Worm (Caenorhabditis elegans): ENCODE data around the gene C16B8.2.

The C16B8.2 gene

ce11 chrX:3949763-3950162 is 16.5 kb downstream of the C16B8.2 start:
- TF ChIP-seq egl-18 (GFP tag; IDR thresholded peaks at IDR 0.05) (0 out of 2 replicates have a peak, but pooled peaks have one; percentile 31), ekl-4 (GFP tag; IDR thresholded peaks at IDR 0.05) (no peak), madf-10 (tag; optimal IDR thresholded peaks at IDR 0.05) (no peak), tbp1 (GFP tag; optimal IDR thresholded peaks at IDR 0.05) (peak; percentile 80), F22D6.2 (tag; optimal IDR thresholded peaks at IDR 0.05) (no peak), ztf-18 (tag; optimal IDR thresholded peaks at IDR 0.05) (no peak), snpc-1.3 (tag; optimal IDR thresholded peaks at IDR 0.05; ENCODE audit: insufficient read depth) (no peak), zfh-2 (GFP tag; conservative IDR thresholded peaks at IDR 0.05) (no peak), athp-1 (tag; optimal IDR thresholded peaks at IDR 0.05) (no peak), hrde-1 (tag; optimal IDR thresholded peaks at IDR 0.05; ENCODE audit: borderline replicate concordance) (no peak), B0336.3 (GFP tag; IDR thresholded peaks at IDR 0.05) (no peak), chd-7 (tag; optimal IDR thresholded peaks at IDR 0.05) (no peak), mxl-1 (tag; optimal IDR thresholded peaks at IDR 0.05) (no peak), K11D2.4 (GFP tag; IDR thresholded peaks at IDR 0.05) (no peak), madf-3 (GFP tag; IDR thresholded peaks at IDR 0.05) (no peak), Y67H2A.10 (GFP tag; conservative IDR thresholded peaks at IDR 0.05) (no peak), hsf-1 (GFP tag; IDR thresholded peaks at IDR 0.05) (no peak), hmg-20 (GFP tag; IDR thresholded peaks at IDR 0.05) (no peak), ztf-26 (tag; optimal IDR thresholded peaks at IDR 0.05) (no peak), dox-1 (GFP tag; IDR thresholded peaks at IDR 0.05) (no peak), rpc-1 (optimal IDR thresholded peaks at IDR 0.05) (no peak), rpc-1 (tag; optimal IDR thresholded peaks at IDR 0.05) (peak; percentile 59), egrh-3 (GFP tag; IDR thresholded peaks at IDR 0.05) (no peak), ztf-3 (GFP tag; optimal IDR thresholded peaks at IDR 0.05) (no peak), ztf-6 (GFP tag; IDR thresholded peaks at IDR 0.05) (no peak), rec-8 (tag; optimal IDR thresholded peaks at IDR 0.05) (no peak), dpl-1 (GFP tag; optimal IDR thresholded peaks at IDR 0.05) (no peak), ccch-3 (GFP tag; optimal IDR thresholded peaks at IDR 0.05) (no peak), B0261.1 (tag; optimal IDR thresholded peaks at IDR 0.05) (peak; percentile 53), snpc-1.1 (tag; optimal IDR thresholded peaks at IDR 0.05; ENCODE audit: insufficient read depth) (no peak), lin-54 (GFP tag; optimal IDR thresholded peaks at IDR 0.05) (no peak)

ce11 chrX:3949026-3949425 is 17.2 kb downstream of the C16B8.2 start:
- TF ChIP-seq nhr-80 (tag; optimal IDR thresholded peaks at IDR 0.05) (peak; percentile 72), atf-7 (tag; optimal IDR thresholded peaks at IDR 0.05) (no peak), F23B12.7 (tag; optimal IDR thresholded peaks at IDR 0.05; ENCODE audit: insufficient read depth) (no peak)

ce11 chrX:3945681-3946080 is 20.6 kb downstream of the C16B8.2 start:
- TF ChIP-seq F52B5.7 (tag; optimal IDR thresholded peaks at IDR 0.05) = no peak
- no peak for TF ChIP-seq somi-1 (GFP tag; optimal IDR thresholded peaks at IDR 0.05)
- no peak for TF ChIP-seq hsf-1 (GFP tag; IDR thresholded peaks at IDR 0.05)
- no peak for TF ChIP-seq ceh-91 (GFP tag; IDR thresholded peaks at IDR 0.05)
- TF ChIP-seq lsl-1 (GFP tag; optimal IDR thresholded peaks at IDR 0.05) = no peak
- no peak for TF ChIP-seq mxl-1 (tag; optimal IDR thresholded peaks at IDR 0.05)
- TF ChIP-seq F39B2.1 (GFP tag; IDR thresholded peaks at IDR 0.05) = no peak
- TF ChIP-seq F37B4.10 (GFP tag; IDR thresholded peaks at IDR 0.05) = no peak
- no peak for TF ChIP-seq ceh-79 (tag; optimal IDR thresholded peaks at IDR 0.05)
- no peak for TF ChIP-seq mcd-1 (GFP tag; IDR thresholded peaks at IDR 0.05)
- TF ChIP-seq K11D2.4 (GFP tag; IDR thresholded peaks at IDR 0.05) = peak; percentile 57; the same call in 1 of the 2 replicates
- no peak for TF ChIP-seq nhr-90 (tag; optimal IDR thresholded peaks at IDR 0.05)
- no peak for TF ChIP-seq madf-3 (GFP tag; IDR thresholded peaks at IDR 0.05)
- no peak for TF ChIP-seq akir-1 (GFP tag; optimal IDR thresholded peaks at IDR 0.05)
- no peak for TF ChIP-seq lin-54 (GFP tag; optimal IDR thresholded peaks at IDR 0.05)
- no peak for TF ChIP-seq him-1 (tag; optimal IDR thresholded peaks at IDR 0.05)
- no peak for TF ChIP-seq athp-1 (tag; optimal IDR thresholded peaks at IDR 0.05)
- no peak for TF ChIP-seq sdz-38 (tag; optimal IDR thresholded peaks at IDR 0.05)
- TF ChIP-seq C06A6.2 (GFP tag; conservative IDR thresholded peaks at IDR 0.05) = no peak
- no peak for TF ChIP-seq sea-2 (GFP tag; IDR thresholded peaks at IDR 0.05)
- TF ChIP-seq chd-7 (tag; optimal IDR thresholded peaks at IDR 0.05) = peak; percentile 3

Data from whole organism, young adult.